Fruit fly (Drosophila melanogaster): ENCODE data around the gene CG15387.

Gene CG15387

dm6 chr2L:2175930-2176643 lies 50.0 kb downstream of the CG15387 start (continued):
- TF ChIP-seq cg (GFP tag; optimal IDR thresholded peaks at IDR 0.05): no peak
- peak; percentile 54; the same call in 1 of the 2 replicates for TF ChIP-seq Ptx1 (GFP tag; IDR thresholded peaks at IDR 0.05)
- no peak for TF ChIP-seq CG4282 (GFP tag; optimal IDR thresholded peaks at IDR 0.05)
- no peak for TF ChIP-seq bowl (GFP tag; IDR thresholded peaks at IDR 0.05)
- peak; percentile 72 for TF ChIP-seq CG32532 (GFP tag; IDR thresholded peaks at IDR 0.05)
- TF ChIP-seq CG17359 (tag; optimal IDR thresholded peaks at IDR 0.05): peak; percentile 23
- no peak for TF ChIP-seq tx (GFP tag; optimal IDR thresholded peaks at IDR 0.05)
- no peak for TF ChIP-seq CG4404 (GFP tag; IDR thresholded peaks at IDR 0.05)
- peak; percentile 6 for TF ChIP-seq CG18476 (GFP tag; optimal IDR thresholded peaks at IDR 0.05)
- peak; percentile 4 for TF ChIP-seq Abd-B (GFP tag; optimal IDR thresholded peaks at IDR 0.05)
- TF ChIP-seq CG7839 (tag; optimal IDR thresholded peaks at IDR 0.05): peak; percentile 76
- TF ChIP-seq CG4707 (GFP tag; optimal IDR thresholded peaks at IDR 0.05): no peak
- TF ChIP-seq CG12236 (GFP tag; optimal IDR thresholded peaks at IDR 0.05): no peak
- no peak for TF ChIP-seq run (tag; optimal IDR thresholded peaks at IDR 0.05)
- no peak for TF ChIP-seq HLH54F (GFP tag; optimal IDR thresholded peaks at IDR 0.05)
- TF ChIP-seq D (optimal IDR thresholded peaks at IDR 0.05): no peak
- no peak for TF ChIP-seq D (GFP tag; optimal IDR thresholded peaks at IDR 0.05)
- peak; percentile 67 for TF ChIP-seq row (GFP tag; IDR thresholded peaks at IDR 0.05)
- no peak for TF ChIP-seq knrl (GFP tag; IDR thresholded peaks at IDR 0.05; ENCODE audit: partially characterized antibody)
- TF ChIP-seq Dp (GFP tag; optimal IDR thresholded peaks at IDR 0.05): no peak
- no peak for TF ChIP-seq peb (GFP tag; IDR thresholded peaks at IDR 0.05)
- no peak for TF ChIP-seq emc (GFP tag; optimal IDR thresholded peaks at IDR 0.05)
- no peak for TF ChIP-seq CG10321 (GFP tag; IDR thresholded peaks at IDR 0.05)
- no peak for TF ChIP-seq Dll (GFP tag; IDR thresholded peaks at IDR 0.05; ENCODE audit: partially characterized antibody)
- no peak for TF ChIP-seq CG17385 (GFP tag; optimal IDR thresholded peaks at IDR 0.05)
- no peak for TF ChIP-seq ash1 (GFP tag; optimal IDR thresholded peaks at IDR 0.05)
- no peak for TF ChIP-seq dati (GFP tag; IDR thresholded peaks at IDR 0.05)
- TF ChIP-seq fd3F (GFP tag; optimal IDR thresholded peaks at IDR 0.05): peak; percentile 33
- TF ChIP-seq klu (GFP tag; IDR thresholded peaks at IDR 0.05): no peak
- TF ChIP-seq CG13624 (GFP tag; optimal IDR thresholded peaks at IDR 0.05): peak; percentile 15
- TF ChIP-seq dmrt11E (tag; optimal IDR thresholded peaks at IDR 0.05): no peak
- TF ChIP-seq al (GFP tag; IDR thresholded peaks at IDR 0.05): peak; percentile 64
- no peak for TF ChIP-seq CG16779 (GFP tag; IDR thresholded peaks at IDR 0.05)
- peak; percentile 65; the same call in 2 of the 3 replicates for TF ChIP-seq Dbx (GFP tag; IDR thresholded peaks at IDR 0.05)
- no peak for TF ChIP-seq Bdp1 (GFP tag; optimal IDR thresholded peaks at IDR 0.05)
- TF ChIP-seq Adf1 (GFP tag; IDR thresholded peaks at IDR 0.05): peak; percentile 59
- peak; percentile 56 for TF ChIP-seq CG9727 (GFP tag; optimal IDR thresholded peaks at IDR 0.05)
- no peak for TF ChIP-seq CG7357 (GFP tag; IDR thresholded peaks at IDR 0.05)
- no peak for TF ChIP-seq CG14667 (GFP tag; IDR thresholded peaks at IDR 0.05)
- no peak for TF ChIP-seq sisA (GFP tag; IDR thresholded peaks at IDR 0.05)
- peak; percentile 70 for TF ChIP-seq CG11504 (tag; optimal IDR thresholded peaks at IDR 0.05)
- TF ChIP-seq hth (optimal IDR thresholded peaks at IDR 0.05): no peak
- no peak for TF ChIP-seq Scr (GFP tag; IDR thresholded peaks at IDR 0.05; ENCODE audit: partially characterized antibody)
- TF ChIP-seq CG15696 (tag; optimal IDR thresholded peaks at IDR 0.05): peak; percentile 18
- no peak for TF ChIP-seq CG4328 (GFP tag; optimal IDR thresholded peaks at IDR 0.05)
- TF ChIP-seq insv (GFP tag; optimal IDR thresholded peaks at IDR 0.05): no peak
- no peak for TF ChIP-seq Doc3 (GFP tag; IDR thresholded peaks at IDR 0.05; ENCODE audit: partially characterized antibody)
- TF ChIP-seq CG14050 (GFP tag; IDR thresholded peaks at IDR 0.05): no peak
- TF ChIP-seq croc (GFP tag; conservative IDR thresholded peaks at IDR 0.05): 0 out of 3 replicates have a peak, but pooled peaks have one; percentile 15
- no peak for TF ChIP-seq CG8478 (optimal IDR thresholded peaks at IDR 0.05)
- TF ChIP-seq CG12155 (GFP tag; optimal IDR thresholded peaks at IDR 0.05): peak; percentile 45

Data from whole organism, embryonic.